Worm (Caenorhabditis elegans): Measurements from ENCODE around the gene F44E7.4.

ce11 chrV:5736068-5736467, 40.7 kb downstream of the F44E7.4 start, which contains the start of gene K09H11.6:
- no peak for TF ChIP-seq fkh-10 (GFP tag; optimal IDR thresholded peaks at IDR 0.05)
- TF ChIP-seq pqm-1 (tag; optimal IDR thresholded peaks at IDR 0.05) = no peak
- TF ChIP-seq unc-86 (tag; optimal IDR thresholded peaks at IDR 0.05) = no peak
- TF ChIP-seq sox-2 (GFP tag; IDR thresholded peaks at IDR 0.05) = no peak
- TF ChIP-seq odd-2 (tag; optimal IDR thresholded peaks at IDR 0.05) = no peak
- no peak for TF ChIP-seq ets-4 (tag; optimal IDR thresholded peaks at IDR 0.05)
- no peak for TF ChIP-seq npax-4 (tag; optimal IDR thresholded peaks at IDR 0.05)
- no peak for TF ChIP-seq ceh-18 (tag; optimal IDR thresholded peaks at IDR 0.05)
- TF ChIP-seq hlh-6 (tag; optimal IDR thresholded peaks at IDR 0.05) = no peak

Measured in whole organism, late embryonic.